Worm (Caenorhabditis elegans): ENCODE measurements around the gene F35H8.1.

- TF ChIP-seq hmg-4 (GFP tag; optimal IDR thresholded peaks at IDR 0.05) (peak; percentile 86), scrt-1 (GFP tag; IDR thresholded peaks at IDR 0.05) (peak; percentile 93), sea-1 (GFP tag; conservative IDR thresholded peaks at IDR 0.05) (peak; percentile 92), flt-1 (GFP tag; IDR thresholded peaks at IDR 0.05) (peak; percentile 95), tbx-11 (GFP tag; IDR thresholded peaks at IDR 0.05) (peak; percentile 95), ama-1 (optimal IDR thresholded peaks at IDR 0.05) (no peak), ceh-36 (tag; optimal IDR thresholded peaks at IDR 0.05) (peak; percentile 94), F13C5.2 (tag; optimal IDR thresholded peaks at IDR 0.05) (peak; percentile 95), ets-7 (tag; optimal IDR thresholded peaks at IDR 0.05) (peak; percentile 84), pes-1 (GFP tag; IDR thresholded peaks at IDR 0.05) (peak; percentile 95)
These were observed 13.0 kb upstream of the F35H8.1 start for ce11 chrII:9566045-9566444.

Measured in whole organism, early embryonic.